Fruit fly (Drosophila melanogaster) whole organism: Measurements from ENCODE around the gene Cks85A.

Experiments
- CG8478 ChIP-seq: fragments of >200 bp; optimal IDR thresholded peaks from 2 replicates; lab custom pipeline; 2018; ENCODE audit warnings: inconsistent platforms
- Dll ChIP-seq: fragments of >200 bp; optimal IDR thresholded peaks from 2 replicates; lab custom pipeline; 2017
- EcR ChIP-seq, 2 experiments: fragments of >200 bp; optimal IDR thresholded peaks; 2 replicates each; lab custom pipeline; 2017; ENCODE audit warnings: missing biosample characterization in 2 of 2, missing genetic modification characterization in 2 of 2, missing genetic modification reagents in 2 of 2
- psq ChIP-seq: fragments of >200 bp; optimal IDR thresholded peaks from 2 replicates; lab custom pipeline; 2017

- TF ChIP-seq CG8478 (no peak), EcR (GFP tag; optimal IDR thresholded peaks at IDR 0.05; lab: Kevin White, UChicago) (peak; percentile 66 to 75), psq (no peak), Dll (no peak)
Observed at dm6 chr3R:8747871-8748775, 29.9 kb upstream of the Cks85A start.
